Worm (Caenorhabditis elegans): ENCODE measurements around the gene srh-279.

- no peak for TF ChIP-seq ztf-29 (GFP tag; IDR thresholded peaks at IDR 0.05)
- TF ChIP-seq med-1 (GFP tag; optimal IDR thresholded peaks at IDR 0.05; ENCODE audit: insufficient read depth) = no peak
- TF ChIP-seq cog-1 (tag; optimal IDR thresholded peaks at IDR 0.05) = no peak
These were observed 37.2 kb downstream of the srh-279 start for ce11 chrV:16229439-16229838.

All from whole organism, midembryonic.